Worm (Caenorhabditis elegans): ENCODE data around the gene pid-1.

Gene pid-1

DNA sequence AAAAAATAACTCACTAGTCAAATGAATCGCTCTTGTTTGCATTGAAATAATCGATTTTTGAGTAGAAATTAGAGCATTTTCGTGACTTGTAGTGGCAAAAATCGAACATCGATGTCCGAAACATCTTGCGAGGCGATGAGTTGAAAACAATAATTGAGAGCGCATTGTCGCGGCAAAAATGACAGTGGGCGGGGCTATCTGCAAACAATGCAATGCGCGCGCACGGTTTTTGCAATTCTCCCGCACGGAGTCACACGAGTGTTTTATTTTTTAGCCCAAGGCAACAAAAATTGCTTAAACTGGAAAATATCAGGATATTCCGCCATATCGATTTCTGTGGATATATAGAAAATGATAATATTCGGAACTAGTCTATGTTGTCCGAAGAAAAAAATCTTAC, 18.2 kb upstream of the pid-1 start, which contains the start of gene B0495.9 (continued):
- no peak for TF ChIP-seq ztf-3 (GFP tag; optimal IDR thresholded peaks at IDR 0.05)
- no peak for TF ChIP-seq aptf-2 (GFP tag; conservative IDR thresholded peaks at IDR 0.05)
- TF ChIP-seq F57C9.4 (tag; optimal IDR thresholded peaks at IDR 0.05), result no peak
- no peak for TF ChIP-seq B0019.2 (GFP tag; conservative IDR thresholded peaks at IDR 0.05)
- TF ChIP-seq F22D6.2 (tag; optimal IDR thresholded peaks at IDR 0.05), result no peak
- TF ChIP-seq cebp-2 (GFP tag; IDR thresholded peaks at IDR 0.05), result no peak
- TF ChIP-seq lsy-27 (tag; optimal IDR thresholded peaks at IDR 0.05; ENCODE audit: borderline replicate concordance, insufficient read depth), result no peak
- TF ChIP-seq ZK185.1 (tag; optimal IDR thresholded peaks at IDR 0.05; ENCODE audit: poor library complexity, severe bottlenecking), result peak; percentile 66
- peak; percentile 49 for TF ChIP-seq ztf-18 (tag; optimal IDR thresholded peaks at IDR 0.05)
- no peak for TF ChIP-seq hmg-20 (GFP tag; IDR thresholded peaks at IDR 0.05)
- peak; percentile 42 for TF ChIP-seq ceh-100 (GFP tag; IDR thresholded peaks at IDR 0.05)
- peak; percentile 26 for TF ChIP-seq F23B12.7 (tag; optimal IDR thresholded peaks at IDR 0.05; ENCODE audit: insufficient read depth)

DNA sequence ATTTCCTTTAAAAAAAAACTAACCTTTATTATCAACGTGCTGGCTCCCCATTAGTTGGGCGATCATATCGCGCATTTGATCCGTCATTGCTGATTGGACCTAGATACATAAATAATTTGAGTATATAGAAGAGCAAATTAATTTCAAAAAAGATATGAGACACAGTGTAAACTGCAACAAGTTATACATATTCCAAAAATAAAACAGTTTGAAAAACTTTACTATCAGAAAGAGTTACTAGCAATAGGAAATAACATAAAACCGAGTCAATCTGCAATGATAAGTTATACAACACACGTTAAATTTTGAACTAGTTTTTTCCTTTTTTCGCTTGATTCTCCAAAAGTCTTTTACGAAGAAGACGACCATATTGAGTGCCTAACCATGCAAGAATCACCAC, 17.0 kb upstream of the pid-1 start, which contains the start of gene luc-7L:
Gene luc-7L (minus strand): TSS at position 101 of the 400 bp plus-strand sequence.
- no peak for TF ChIP-seq Y53G8AR.9 (GFP tag; conservative IDR thresholded peaks at IDR 0.05)
- no peak for TF ChIP-seq atf-7 (tag; optimal IDR thresholded peaks at IDR 0.05)
- no peak for TF ChIP-seq lsy-27 (tag; optimal IDR thresholded peaks at IDR 0.05; ENCODE audit: borderline replicate concordance, insufficient read depth)
- no peak for TF ChIP-seq attf-6 (GFP tag; IDR thresholded peaks at IDR 0.05)
- no peak for TF ChIP-seq tlf-1 (GFP tag; optimal IDR thresholded peaks at IDR 0.05)
- TF ChIP-seq nhr-27 (tag; optimal IDR thresholded peaks at IDR 0.05), result no peak
- no peak for TF ChIP-seq B0336.3 (GFP tag; IDR thresholded peaks at IDR 0.05)
- no peak for TF ChIP-seq bed-2 (GFP tag; IDR thresholded peaks at IDR 0.05)
- no peak for TF ChIP-seq ceh-100 (GFP tag; IDR thresholded peaks at IDR 0.05)
- TF ChIP-seq lin-40 (tag; optimal IDR thresholded peaks at IDR 0.05), result no peak
- no peak for TF ChIP-seq sptf-2 (GFP tag; optimal IDR thresholded peaks at IDR 0.05)
- no peak for TF ChIP-seq die-1 (tag; optimal IDR thresholded peaks at IDR 0.05)
- TF ChIP-seq hrde-1 (tag; optimal IDR thresholded peaks at IDR 0.05; ENCODE audit: borderline replicate concordance), result no peak
- TF ChIP-seq attf-5 (GFP tag; optimal IDR thresholded peaks at IDR 0.05), result no peak
- no peak for TF ChIP-seq F57C9.4 (tag; optimal IDR thresholded peaks at IDR 0.05)
- TF ChIP-seq B0261.1 (tag; optimal IDR thresholded peaks at IDR 0.05), result no peak
- no peak for TF ChIP-seq ztf-18 (tag; optimal IDR thresholded peaks at IDR 0.05)

DNA sequence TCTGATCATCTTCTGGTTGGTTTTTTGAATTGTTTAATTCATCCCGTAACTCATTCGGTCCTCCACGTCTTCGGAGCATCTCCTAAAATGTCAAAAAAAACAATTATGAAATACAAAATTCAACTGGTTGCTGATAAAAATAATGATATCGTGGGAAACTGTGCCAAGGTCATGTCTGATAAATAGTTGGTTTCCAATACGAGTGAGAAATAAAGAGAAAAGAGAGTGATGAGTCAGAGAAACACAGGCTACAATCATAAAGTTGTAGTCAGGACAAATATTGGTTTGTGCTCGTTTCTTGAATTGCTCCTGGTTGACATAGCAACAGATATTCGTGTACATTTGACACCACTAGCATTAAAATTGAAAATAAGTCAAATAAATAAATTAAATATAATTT, 14.8 kb upstream of the pid-1 start, which contains the start of gene B0495.7:
Gene B0495.7 (minus strand): TSS at position 82 of the 400 bp plus-strand sequence.
- peak; percentile 73 for TF ChIP-seq nhr-80 (tag; optimal IDR thresholded peaks at IDR 0.05)
- no peak for TF ChIP-seq attf-3 (GFP tag; conservative IDR thresholded peaks at IDR 0.05)
- no peak for TF ChIP-seq cebp-1 (GFP tag; IDR thresholded peaks at IDR 0.05)
- peak; percentile 46 for TF ChIP-seq cebp-1 (tag; optimal IDR thresholded peaks at IDR 0.05)

DNA sequence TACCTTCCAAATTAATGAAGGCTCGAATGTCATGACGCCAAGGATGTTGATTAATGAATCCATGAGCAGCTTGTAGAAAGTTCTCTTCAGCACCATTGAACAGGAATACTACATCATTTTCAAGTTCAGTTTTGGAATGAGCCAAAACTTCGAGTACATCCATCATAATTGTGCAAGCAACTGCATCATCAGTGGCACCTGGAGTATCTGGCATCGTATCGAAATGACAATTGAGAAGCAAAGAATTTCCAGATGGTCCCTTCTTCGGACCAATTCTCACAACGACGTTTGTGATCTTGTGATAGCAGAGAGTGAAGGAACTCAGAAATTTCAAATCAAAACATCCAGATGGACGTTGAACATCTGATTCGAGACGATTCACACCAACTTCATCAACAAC, 14.0 kb upstream of the pid-1 start:
- no peak for TF ChIP-seq snpc-3.4 (tag; optimal IDR thresholded peaks at IDR 0.05)
- no peak for TF ChIP-seq snpc-1.1 (tag; optimal IDR thresholded peaks at IDR 0.05; ENCODE audit: insufficient read depth)
- TF ChIP-seq lir-1 (GFP tag; conservative IDR thresholded peaks at IDR 0.05), result no peak
- TF ChIP-seq ceh-40 (GFP tag; IDR thresholded peaks at IDR 0.05), result no peak
- TF ChIP-seq lsl-1 (GFP tag; optimal IDR thresholded peaks at IDR 0.05), result no peak
- no peak for TF ChIP-seq Y79H2A.3 (GFP tag; conservative IDR thresholded peaks at IDR 0.05)
- no peak for TF ChIP-seq lin-26 (GFP tag; IDR thresholded peaks at IDR 0.05)
- TF ChIP-seq ztf-22 (GFP tag; optimal IDR thresholded peaks at IDR 0.05), result no peak
- no peak for TF ChIP-seq lin-35 (GFP tag; optimal IDR thresholded peaks at IDR 0.05)
- no peak for TF ChIP-seq F22D6.2 (tag; optimal IDR thresholded peaks at IDR 0.05)
- TF ChIP-seq ztf-3 (GFP tag; optimal IDR thresholded peaks at IDR 0.05), result no peak
- TF ChIP-seq ama-1 (optimal IDR thresholded peaks at IDR 0.05), result no peak
- no peak for TF ChIP-seq ama-1 (GFP tag; optimal IDR thresholded peaks at IDR 0.05)
- no peak for TF ChIP-seq egrh-3 (GFP tag; IDR thresholded peaks at IDR 0.05)
- no peak for TF ChIP-seq sptf-2 (GFP tag; optimal IDR thresholded peaks at IDR 0.05)
- TF ChIP-seq zim-3 (tag; optimal IDR thresholded peaks at IDR 0.05), result no peak
- TF ChIP-seq efl-1 (GFP tag; optimal IDR thresholded peaks at IDR 0.05), result no peak
- no peak for TF ChIP-seq egl-18 (GFP tag; IDR thresholded peaks at IDR 0.05)
- no peak for TF ChIP-seq ZK185.1 (tag; optimal IDR thresholded peaks at IDR 0.05; ENCODE audit: poor library complexity, severe bottlenecking)

Data from whole organism, young adult.